Worm (Caenorhabditis elegans) whole organism, L3 larva: ENCODE results near the gene C25B8.8.

Source experiments
- R02D3.7 ChIP-seq: fragments of 150-350 bp; optimal IDR thresholded peaks from 2 replicates; lab custom pipeline; 2014; ENCODE audit warnings: missing biosample characterization, missing genetic modification characterization
- ama-1 ChIP-seq: fragments of 150-350 bp; optimal IDR thresholded peaks from 2 replicates; lab custom pipeline; 2018
- ceh-28 ChIP-seq: fragments of 150-350 bp; optimal IDR thresholded peaks from 2 replicates; lab custom pipeline; 2014; ENCODE audit warnings: missing biosample characterization, missing genetic modification reagents, missing genetic modification characterization
- ceh-82 ChIP-seq: fragments of 150-350 bp; optimal IDR thresholded peaks from 2 replicates; lab custom pipeline; 2014; ENCODE audit warnings: missing biosample characterization, missing genetic modification characterization
- egl-27 ChIP-seq: sonication (generic microtip); optimal IDR thresholded peaks from 4 replicates; lab custom pipeline; 2017; ENCODE audit warnings: missing biosample characterization, missing genetic modification reagents, missing genetic modification characterization
- elt-1 ChIP-seq: fragments of 150-350 bp; optimal IDR thresholded peaks from 2 replicates; lab custom pipeline; 2014; ENCODE audit warnings: missing biosample characterization, missing genetic modification characterization
- elt-2 ChIP-seq: sonication (generic microtip); optimal IDR thresholded peaks from 2 replicates; lab custom pipeline; 2016; ENCODE audit warnings: missing genetic modification reagents, mild to moderate bottlenecking, missing genetic modification characterization, missing compliant biosample characterization
- eor-1 ChIP-seq, 2 experiments: fragments of 150-350 bp; optimal IDR thresholded peaks; 2 replicates each; lab custom pipeline; 2014 to 2018; ENCODE audit warnings: missing biosample characterization in 2 of 2, missing genetic modification characterization in 2 of 2
- fkh-10 ChIP-seq: sonication (generic microtip); optimal IDR thresholded peaks from 2 replicates; lab custom pipeline; 2017; ENCODE audit warnings: missing biosample characterization, missing genetic modification reagents, missing genetic modification characterization
- fkh-2 ChIP-seq: fragments of 150-350 bp; optimal IDR thresholded peaks from 2 replicates; lab custom pipeline; 2014; ENCODE audit warnings: missing biosample characterization, missing genetic modification reagents, missing genetic modification characterization
- hmg-11 ChIP-seq: sonication (generic microtip); optimal IDR thresholded peaks from 2 replicates; lab custom pipeline; 2016; ENCODE audit warnings: missing genetic modification characterization, missing compliant biosample characterization
- lin-15B ChIP-seq: fragments of 150-350 bp; optimal IDR thresholded peaks from 2 replicates; lab custom pipeline; 2014; ENCODE audit warnings: missing biosample characterization, missing genetic modification characterization
- lin-39 ChIP-seq: fragments of 150-350 bp; optimal IDR thresholded peaks from 2 replicates; lab custom pipeline; 2018; ENCODE audit warnings: missing biosample characterization, missing genetic modification reagents, missing genetic modification characterization
- mdl-1 ChIP-seq: fragments of 150-350 bp; optimal IDR thresholded peaks from 2 replicates; lab custom pipeline; 2014; ENCODE audit warnings: missing biosample characterization, missing genetic modification characterization
- mml-1 ChIP-seq: fragments of 150-350 bp; sonication (generic microtip); optimal IDR thresholded peaks from 3 replicates; lab custom pipeline; 2014; ENCODE audit warnings: missing biosample characterization, missing genetic modification characterization
- nhr-11 ChIP-seq: fragments of 150-350 bp; optimal IDR thresholded peaks from 2 replicates; lab custom pipeline; 2014; ENCODE audit warnings: missing biosample characterization, missing genetic modification characterization
- nhr-23 ChIP-seq: fragments of 150-350 bp; optimal IDR thresholded peaks from 2 replicates; lab custom pipeline; 2014; ENCODE audit warnings: missing biosample characterization, missing genetic modification reagents, missing genetic modification characterization
- nhr-25 ChIP-seq: sonication (generic microtip); optimal IDR thresholded peaks from 2 replicates; lab custom pipeline; 2017; ENCODE audit warnings: missing biosample characterization, missing genetic modification characterization
- nhr-28 ChIP-seq: fragments of 150-350 bp; optimal IDR thresholded peaks from 2 replicates; lab custom pipeline; 2014; ENCODE audit warnings: missing biosample characterization, missing genetic modification characterization
- nhr-43 ChIP-seq: sonication (generic microtip); optimal IDR thresholded peaks from 2 replicates; lab custom pipeline; 2016; ENCODE audit warnings: mild to moderate bottlenecking, missing genetic modification characterization, missing compliant biosample characterization; ENCODE audit not compliant: poor library complexity, severe bottlenecking
- nhr-67 ChIP-seq: fragments of 150-350 bp; optimal IDR thresholded peaks from 2 replicates; lab custom pipeline; 2014; ENCODE audit warnings: missing biosample characterization, missing genetic modification characterization
- nhr-76 ChIP-seq: fragments of 150-350 bp; sonication (generic microtip); optimal IDR thresholded peaks from 5 replicates; lab custom pipeline; 2014; ENCODE audit warnings: missing biosample characterization, missing genetic modification characterization
- pha-4 ChIP-seq: fragments of 150-350 bp; optimal IDR thresholded peaks from 2 replicates; lab custom pipeline; 2014; ENCODE audit warnings: missing biosample characterization, missing genetic modification reagents, missing genetic modification characterization
- pqm-1 ChIP-seq: fragments of 150-350 bp; optimal IDR thresholded peaks from 2 replicates; lab custom pipeline; 2017; ENCODE audit warnings: missing biosample characterization, missing genetic modification characterization, inconsistent platforms
- skn-1 ChIP-seq: fragments of 150-350 bp; optimal IDR thresholded peaks from 2 replicates; lab custom pipeline; 2014; ENCODE audit warnings: missing biosample characterization, missing genetic modification characterization
- tbx-2 ChIP-seq: sonication (generic microtip); optimal IDR thresholded peaks from 2 replicates; lab custom pipeline; 2016; ENCODE audit warnings: mild to moderate bottlenecking, missing genetic modification characterization, missing compliant biosample characterization
- unc-39 ChIP-seq: sonication (generic microtip); optimal IDR thresholded peaks from 4 replicates; lab custom pipeline; 2017; ENCODE audit warnings: missing biosample characterization, missing genetic modification characterization
- unc-62 ChIP-seq: fragments of 150-350 bp; sonication (generic microtip); optimal IDR thresholded peaks from 4 replicates; lab custom pipeline; 2014; ENCODE audit warnings: missing biosample characterization, missing genetic modification reagents, missing genetic modification characterization
- zag-1 ChIP-seq: fragments of 150-350 bp; optimal IDR thresholded peaks from 2 replicates; lab custom pipeline; 2014; ENCODE audit warnings: missing biosample characterization, missing genetic modification characterization
- ztf-11 ChIP-seq: fragments of 150-350 bp; optimal IDR thresholded peaks from 2 replicates; lab custom pipeline; 2014; ENCODE audit warnings: missing biosample characterization, missing genetic modification characterization
- ztf-4 ChIP-seq: fragments of 150-350 bp; optimal IDR thresholded peaks from 2 replicates; lab custom pipeline; 2014; ENCODE audit warnings: missing biosample characterization, missing genetic modification characterization

C25B8.8 gene

DNA sequence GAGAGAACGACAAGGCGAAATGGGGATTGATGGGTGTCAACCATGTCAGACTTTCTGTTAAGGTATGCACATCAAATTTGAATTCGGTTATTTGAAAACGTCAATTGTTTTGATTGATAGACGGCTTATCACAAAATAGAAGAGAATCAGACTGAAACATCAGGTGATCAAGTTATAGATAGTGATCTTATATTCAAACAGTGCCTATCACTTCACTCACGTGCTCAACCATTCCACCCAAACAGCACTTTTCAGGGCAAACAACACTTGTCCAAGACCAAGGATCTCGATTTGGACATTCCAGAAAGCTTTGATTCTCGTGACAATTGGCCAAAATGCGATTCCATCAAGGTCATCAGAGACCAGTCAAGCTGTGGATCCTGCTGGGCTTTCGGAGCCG, 2.2 kb upstream of the C25B8.8 start:
- peak; percentile 10 for TF ChIP-seq pha-4 (tag; lab: Kevin White, UChicago)
- no peak for TF ChIP-seq unc-39 (tag; lab: Kevin White, UChicago)
- TF ChIP-seq nhr-67 = no peak
- no peak for TF ChIP-seq zag-1 (tag; lab: Kevin White, UChicago)
- no peak for TF ChIP-seq ceh-82 (tag; lab: Kevin White, UChicago)
- no peak for TF ChIP-seq eor-1 (tag; optimal IDR thresholded peaks at IDR 0.05; lab: Kevin White, UChicago)
- TF ChIP-seq nhr-25 (tag; lab: Kevin White, UChicago) = no peak
- TF ChIP-seq egl-27 = no peak
- TF ChIP-seq pqm-1 (tag; lab: Kevin White, UChicago) = peak; percentile 69
- TF ChIP-seq lin-15B (tag; lab: Kevin White, UChicago) = no peak
- TF ChIP-seq R02D3.7 = no peak
- TF ChIP-seq elt-2 = peak; percentile 79

- peak; percentile 3 for TF ChIP-seq ceh-28 (tag; lab: Kevin White, UChicago)
- TF ChIP-seq nhr-76 (tag; lab: Kevin White, UChicago) = no peak
Observed at ce11 chrX:6609251-6609650, 566 bp upstream of the C25B8.8 start.

- TF ChIP-seq nhr-23 (tag; lab: Kevin White, UChicago) (no peak), skn-1 (tag; lab: Kevin White, UChicago) (no peak), ztf-11 (tag; lab: Kevin White, UChicago) (no peak), lin-39 (tag; lab: Kevin White, UChicago) (peak; percentile 19)
Observed at ce11 chrX:6613537-6613936, 3.7 kb downstream of the C25B8.8 start.

ce11 chrX:6617622-6618021, 7.8 kb downstream of the C25B8.8 start:
- TF ChIP-seq zag-1 (tag; lab: Kevin White, UChicago) (no peak), lin-15B (tag; lab: Kevin White, UChicago) (no peak), tbx-2 (no peak), fkh-10 (GFP tag; lab: Kevin White, UChicago) (no peak), nhr-28 (tag; lab: Kevin White, UChicago) (no peak), elt-2 (no peak), nhr-67 (no peak), pqm-1 (tag; lab: Kevin White, UChicago) (no peak), unc-62 (GFP tag; lab: Kevin White, UChicago) (no peak), nhr-11 (tag; lab: Kevin White, UChicago) (no peak)
- TF ChIP-seq, all 47 proteins: peak for 0

DNA sequence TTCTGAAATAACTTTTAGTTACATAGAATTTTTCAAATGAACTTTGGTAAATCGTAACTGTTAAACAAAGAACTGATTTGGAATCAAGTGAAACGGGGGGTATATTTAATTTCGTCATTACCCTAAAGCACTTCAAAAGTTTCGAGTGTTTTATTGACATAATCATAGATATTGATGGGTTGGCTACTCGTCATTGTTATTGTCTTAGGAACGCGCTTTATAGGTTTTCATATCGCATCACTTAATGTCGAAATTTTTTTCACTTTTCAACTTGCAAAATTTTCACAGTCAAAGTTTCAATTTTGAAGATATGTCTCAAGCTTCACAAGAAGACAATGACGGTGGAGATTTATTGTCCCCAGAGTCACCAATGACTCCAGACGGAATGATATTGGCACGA, 8.9 kb downstream of the C25B8.8 start, which contains the start of gene kqt-1:
kqt-1 (plus strand) TSS at position 301 of the 400 bp plus-strand sequence.
- TF ChIP-seq nhr-43 = no peak
- TF ChIP-seq ama-1 (lab: Kevin White, UChicago) = no peak
- TF ChIP-seq pha-4 (tag; lab: Kevin White, UChicago) = peak; percentile 26

DNA sequence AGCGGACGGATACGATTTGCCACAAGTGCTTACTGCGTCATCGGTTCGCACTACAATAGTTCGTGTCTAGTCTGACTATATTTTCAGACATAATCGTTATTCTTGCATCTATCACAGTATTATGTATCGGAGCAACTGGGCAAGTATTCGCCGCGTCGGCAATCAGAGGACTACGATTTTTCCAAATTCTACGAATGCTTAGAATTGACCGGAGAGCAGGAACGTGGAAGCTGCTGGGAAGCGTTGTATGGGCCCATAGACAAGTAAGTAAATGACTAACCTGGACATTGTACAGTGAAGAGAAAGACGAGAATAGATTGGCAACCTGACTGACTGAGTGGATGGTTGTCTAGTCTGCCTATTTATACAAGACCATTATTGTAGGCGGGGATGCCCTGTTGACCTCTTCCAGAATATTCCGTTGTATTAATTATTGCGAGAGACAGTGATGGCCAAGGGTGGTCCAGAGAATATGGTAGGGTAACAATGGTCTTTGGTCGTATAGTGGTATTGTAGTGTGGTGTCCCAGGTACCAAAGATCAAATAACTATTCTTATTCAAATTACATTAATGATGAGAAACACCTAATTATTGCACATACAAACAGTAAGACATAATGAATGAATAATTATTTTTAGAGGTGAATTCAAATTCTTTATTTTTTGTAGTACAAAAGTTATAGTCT, 12.9 kb downstream of the C25B8.8 start, which contains the start of gene clec-266:
clec-266 (minus strand) TSS at position 364 of the 685 bp plus-strand sequence.
- TF ChIP-seq ztf-4 (tag; lab: Kevin White, UChicago) = no peak
- TF ChIP-seq fkh-2 (tag; lab: Kevin White, UChicago) = no peak
- no peak for TF ChIP-seq ztf-11 (tag; lab: Kevin White, UChicago)
- no peak for TF ChIP-seq elt-1 (tag; lab: Kevin White, UChicago)
- no peak for TF ChIP-seq hmg-11 (tag; lab: Kevin White, UChicago)
- no peak for TF ChIP-seq nhr-28 (tag; lab: Kevin White, UChicago)
- no peak for TF ChIP-seq mdl-1 (tag; lab: Kevin White, UChicago)
- TF ChIP-seq pqm-1 (tag; lab: Kevin White, UChicago) = no peak
- no peak for TF ChIP-seq mml-1 (tag; lab: Kevin White, UChicago)
